Worm (Caenorhabditis elegans) whole organism, L3 larva: ENCODE measurements around the gene irg-7.

Experiments used
- aly-2 ChIP-seq: fragments of 150-350 bp; optimal IDR thresholded peaks from 2 replicates; lab custom pipeline; 2014; ENCODE audit warnings: missing biosample characterization, missing genetic modification characterization
- ama-1 ChIP-seq: fragments of 150-350 bp; optimal IDR thresholded peaks from 2 replicates; lab custom pipeline; 2018
- ceh-16 ChIP-seq: sonication (generic microtip); optimal IDR thresholded peaks from 2 replicates; lab custom pipeline; 2017; ENCODE audit warnings: missing biosample characterization, missing genetic modification characterization
- ceh-28 ChIP-seq: fragments of 150-350 bp; optimal IDR thresholded peaks from 2 replicates; lab custom pipeline; 2014; ENCODE audit warnings: missing biosample characterization, missing genetic modification reagents, missing genetic modification characterization
- ceh-82 ChIP-seq: fragments of 150-350 bp; optimal IDR thresholded peaks from 2 replicates; lab custom pipeline; 2014; ENCODE audit warnings: missing biosample characterization, missing genetic modification characterization
- egl-27 ChIP-seq: sonication (generic microtip); optimal IDR thresholded peaks from 4 replicates; lab custom pipeline; 2017; ENCODE audit warnings: missing biosample characterization, missing genetic modification reagents, missing genetic modification characterization
- egl-5 ChIP-seq: fragments of 150-350 bp; optimal IDR thresholded peaks from 2 replicates; lab custom pipeline; 2017; ENCODE audit warnings: missing biosample characterization, missing genetic modification reagents, missing genetic modification characterization, inconsistent platforms
- elt-1 ChIP-seq: fragments of 150-350 bp; optimal IDR thresholded peaks from 2 replicates; lab custom pipeline; 2014; ENCODE audit warnings: missing biosample characterization, missing genetic modification characterization
- elt-2 ChIP-seq: sonication (generic microtip); optimal IDR thresholded peaks from 2 replicates; lab custom pipeline; 2016; ENCODE audit warnings: missing genetic modification reagents, mild to moderate bottlenecking, missing genetic modification characterization, missing compliant biosample characterization
- eor-1 ChIP-seq, 2 experiments: fragments of 150-350 bp; optimal IDR thresholded peaks; 2 replicates each; lab custom pipeline; 2014 to 2018; ENCODE audit warnings: missing biosample characterization in 2 of 2, missing genetic modification characterization in 2 of 2
- fkh-10 ChIP-seq: sonication (generic microtip); optimal IDR thresholded peaks from 2 replicates; lab custom pipeline; 2017; ENCODE audit warnings: missing biosample characterization, missing genetic modification reagents, missing genetic modification characterization
- fkh-2 ChIP-seq: fragments of 150-350 bp; optimal IDR thresholded peaks from 2 replicates; lab custom pipeline; 2014; ENCODE audit warnings: missing biosample characterization, missing genetic modification reagents, missing genetic modification characterization
- fos-1 ChIP-seq: fragments of 150-350 bp; optimal IDR thresholded peaks from 2 replicates; lab custom pipeline; 2014; ENCODE audit warnings: missing biosample characterization, missing genetic modification characterization
- hmg-11 ChIP-seq: sonication (generic microtip); optimal IDR thresholded peaks from 2 replicates; lab custom pipeline; 2016; ENCODE audit warnings: missing genetic modification characterization, missing compliant biosample characterization
- jun-1 ChIP-seq: fragments of 150-350 bp; optimal IDR thresholded peaks from 2 replicates; lab custom pipeline; 2014; ENCODE audit warnings: missing biosample characterization, missing genetic modification reagents, missing genetic modification characterization
- mdl-1 ChIP-seq: fragments of 150-350 bp; optimal IDR thresholded peaks from 2 replicates; lab custom pipeline; 2014; ENCODE audit warnings: missing biosample characterization, missing genetic modification characterization
- mml-1 ChIP-seq: fragments of 150-350 bp; sonication (generic microtip); optimal IDR thresholded peaks from 3 replicates; lab custom pipeline; 2014; ENCODE audit warnings: missing biosample characterization, missing genetic modification characterization
- nhr-11 ChIP-seq: fragments of 150-350 bp; optimal IDR thresholded peaks from 2 replicates; lab custom pipeline; 2014; ENCODE audit warnings: missing biosample characterization, missing genetic modification characterization
- nhr-12 ChIP-seq: fragments of 150-350 bp; optimal IDR thresholded peaks from 2 replicates; lab custom pipeline; 2014; ENCODE audit warnings: missing biosample characterization, missing genetic modification characterization
- nhr-23 ChIP-seq: fragments of 150-350 bp; optimal IDR thresholded peaks from 2 replicates; lab custom pipeline; 2014; ENCODE audit warnings: missing biosample characterization, missing genetic modification reagents, missing genetic modification characterization
- nhr-237 ChIP-seq: fragments of 150-350 bp; optimal IDR thresholded peaks from 2 replicates; lab custom pipeline; 2014; ENCODE audit warnings: missing biosample characterization, missing genetic modification characterization
- nhr-28 ChIP-seq: fragments of 150-350 bp; optimal IDR thresholded peaks from 2 replicates; lab custom pipeline; 2014; ENCODE audit warnings: missing biosample characterization, missing genetic modification characterization
- nhr-43 ChIP-seq: sonication (generic microtip); optimal IDR thresholded peaks from 2 replicates; lab custom pipeline; 2016; ENCODE audit warnings: mild to moderate bottlenecking, missing genetic modification characterization, missing compliant biosample characterization; ENCODE audit not compliant: poor library complexity, severe bottlenecking
- nhr-67 ChIP-seq: fragments of 150-350 bp; optimal IDR thresholded peaks from 2 replicates; lab custom pipeline; 2014; ENCODE audit warnings: missing biosample characterization, missing genetic modification characterization
- nhr-77 ChIP-seq: fragments of 150-350 bp; optimal IDR thresholded peaks from 2 replicates; lab custom pipeline; 2014; ENCODE audit warnings: missing biosample characterization, missing genetic modification characterization
- pha-4 ChIP-seq: fragments of 150-350 bp; optimal IDR thresholded peaks from 2 replicates; lab custom pipeline; 2014; ENCODE audit warnings: missing biosample characterization, missing genetic modification reagents, missing genetic modification characterization
- pqm-1 ChIP-seq: fragments of 150-350 bp; optimal IDR thresholded peaks from 2 replicates; lab custom pipeline; 2017; ENCODE audit warnings: missing biosample characterization, missing genetic modification characterization, inconsistent platforms
- sea-2 ChIP-seq: fragments of 150-350 bp; sonication (generic microtip); optimal IDR thresholded peaks from 4 replicates; lab custom pipeline; 2014; ENCODE audit warnings: missing biosample characterization, missing genetic modification reagents, missing genetic modification characterization
- unc-39 ChIP-seq: sonication (generic microtip); optimal IDR thresholded peaks from 4 replicates; lab custom pipeline; 2017; ENCODE audit warnings: missing biosample characterization, missing genetic modification characterization
- unc-62 ChIP-seq: fragments of 150-350 bp; sonication (generic microtip); optimal IDR thresholded peaks from 4 replicates; lab custom pipeline; 2014; ENCODE audit warnings: missing biosample characterization, missing genetic modification reagents, missing genetic modification characterization
- zag-1 ChIP-seq: fragments of 150-350 bp; optimal IDR thresholded peaks from 2 replicates; lab custom pipeline; 2014; ENCODE audit warnings: missing biosample characterization, missing genetic modification characterization
- ztf-11 ChIP-seq: fragments of 150-350 bp; optimal IDR thresholded peaks from 2 replicates; lab custom pipeline; 2014; ENCODE audit warnings: missing biosample characterization, missing genetic modification characterization
- ztf-4 ChIP-seq: fragments of 150-350 bp; optimal IDR thresholded peaks from 2 replicates; lab custom pipeline; 2014; ENCODE audit warnings: missing biosample characterization, missing genetic modification characterization

Gene irg-7

ce11 chrX:3243614-3244013 lies at the start of gene irg-7:
TSS of gene irg-7 (minus strand) at chrX:3243636.
- TF ChIP-seq nhr-237 (tag; lab: Kevin White, UChicago) (no peak), elt-2 (peak; percentile 79), fkh-2 (tag; lab: Kevin White, UChicago) (no peak), pqm-1 (tag; lab: Kevin White, UChicago) (peak; percentile 74)

- TF ChIP-seq hmg-11 (tag; lab: Kevin White, UChicago): no peak
- TF ChIP-seq mdl-1 (tag; lab: Kevin White, UChicago): no peak
- TF ChIP-seq nhr-77 (tag; lab: Kevin White, UChicago): no peak
Measured at ce11 chrX:3291948-3292347, 48.5 kb upstream of the irg-7 start.

- TF ChIP-seq fkh-10 (GFP tag; lab: Kevin White, UChicago): no peak
- peak; percentile 98 for TF ChIP-seq pqm-1 (tag; lab: Kevin White, UChicago)
- no peak for TF ChIP-seq elt-1 (tag; lab: Kevin White, UChicago)
- no peak for TF ChIP-seq sea-2 (GFP tag; lab: Kevin White, UChicago)
- TF ChIP-seq zag-1 (tag; lab: Kevin White, UChicago): no peak
- peak; percentile 45 for TF ChIP-seq pha-4
- TF ChIP-seq elt-2: peak; percentile 96
- peak; percentile 83 for TF ChIP-seq jun-1 (tag; lab: Kevin White, UChicago)
Measured at ce11 chrX:3290147-3290546, 46.7 kb upstream of the irg-7 start.

- no peak for TF ChIP-seq ceh-16
- no peak for TF ChIP-seq sea-2 (GFP tag; lab: Kevin White, UChicago)
- TF ChIP-seq ztf-11: no peak
- no peak for TF ChIP-seq pqm-1 (tag; lab: Kevin White, UChicago)
- TF ChIP-seq, all 47 proteins: peak for 0
Measured at ce11 chrX:3289183-3289582, 45.7 kb upstream of the irg-7 start, which contains the start of gene K09C4.4. TSS of gene K09C4.4 (plus strand) at chrX:3289483.

ce11 chrX:3285448-3285847 lies 42.0 kb upstream of the irg-7 start:
- no peak for TF ChIP-seq ceh-82 (tag; lab: Kevin White, UChicago)
- peak; percentile 92 for TF ChIP-seq pqm-1 (tag; lab: Kevin White, UChicago)
- TF ChIP-seq nhr-11 (tag; lab: Kevin White, UChicago): no peak
- TF ChIP-seq pha-4: peak; percentile 58
- TF ChIP-seq unc-62 (GFP tag; lab: Kevin White, UChicago): no peak
- no peak for TF ChIP-seq hmg-11 (tag; lab: Kevin White, UChicago)
- peak; percentile 78 for TF ChIP-seq elt-2
- TF ChIP-seq mml-1 (tag; lab: Kevin White, UChicago): no peak

- TF ChIP-seq unc-62 (GFP tag; lab: Kevin White, UChicago) (no peak), jun-1 (tag; lab: Kevin White, UChicago) (no peak), fos-1 (tag; lab: Kevin White, UChicago) (no peak), ceh-16 (no peak), pha-4 (no peak), egl-5 (tag; lab: Kevin White, UChicago) (no peak), elt-2 (no peak), fkh-10 (GFP tag; lab: Kevin White, UChicago) (no peak), fkh-2 (tag; lab: Kevin White, UChicago) (no peak), mdl-1 (tag; lab: Kevin White, UChicago) (no peak), ceh-28 (tag; lab: Kevin White, UChicago) (no peak), mml-1 (tag; lab: Kevin White, UChicago) (no peak), egl-27 (tag; lab: Kevin White, UChicago) (no peak), unc-39 (tag; lab: Kevin White, UChicago) (no peak), nhr-23 (no peak), eor-1 (tag; optimal IDR thresholded peaks at IDR 0.05; lab: Kevin White, UChicago) (no peak)
Measured at ce11 chrX:3284967-3285366, 41.5 kb upstream of the irg-7 start.

ce11 chrX:3283189-3283588 lies 39.8 kb upstream of the irg-7 start:
- TF ChIP-seq ztf-4 (tag; lab: Kevin White, UChicago): no peak
- TF ChIP-seq mml-1 (tag; lab: Kevin White, UChicago): no peak
- no peak for TF ChIP-seq ama-1
- TF ChIP-seq aly-2 (tag; lab: Kevin White, UChicago): no peak
- TF ChIP-seq unc-39 (tag; lab: Kevin White, UChicago): no peak
- peak; percentile 79 for TF ChIP-seq elt-2
- TF ChIP-seq egl-5 (tag; lab: Kevin White, UChicago): no peak
- TF ChIP-seq ceh-82 (tag; lab: Kevin White, UChicago): no peak
- no peak for TF ChIP-seq fos-1 (tag; lab: Kevin White, UChicago)
- no peak for TF ChIP-seq nhr-12 (tag; lab: Kevin White, UChicago)
- TF ChIP-seq mdl-1 (tag; lab: Kevin White, UChicago): no peak
- no peak for TF ChIP-seq fkh-10 (GFP tag; lab: Kevin White, UChicago)
- TF ChIP-seq nhr-67 (tag; lab: Kevin White, UChicago): no peak
- no peak for TF ChIP-seq nhr-43 (tag; lab: Kevin White, UChicago)
- TF ChIP-seq unc-62 (GFP tag; lab: Kevin White, UChicago): no peak
- TF ChIP-seq sea-2 (GFP tag; lab: Kevin White, UChicago): no peak
- TF ChIP-seq jun-1 (tag; lab: Kevin White, UChicago): peak; percentile 19
- TF ChIP-seq nhr-77 (tag; lab: Kevin White, UChicago): no peak
- TF ChIP-seq pqm-1 (tag; lab: Kevin White, UChicago): peak; percentile 55
- no peak for TF ChIP-seq nhr-28 (tag; lab: Kevin White, UChicago)
- TF ChIP-seq nhr-237 (tag; lab: Kevin White, UChicago): no peak
- TF ChIP-seq pha-4: peak; percentile 12
- no peak for TF ChIP-seq nhr-11 (tag; lab: Kevin White, UChicago)
